Fruit fly (Drosophila melanogaster): ENCODE measurements around the gene Gs2.

- TF ChIP-seq kay (GFP tag; ENCODE audit: borderline replicate concordance) (no peak), tj (GFP tag; optimal IDR thresholded peaks at IDR 0.05) (no peak), pad (GFP tag; optimal IDR thresholded peaks at IDR 0.05) (no peak), cnc (optimal IDR thresholded peaks at IDR 0.05) (no peak), ovo (GFP tag; optimal IDR thresholded peaks at IDR 0.05) (no peak), CG7045 (GFP tag; optimal IDR thresholded peaks at IDR 0.05) (no peak), Mnt (GFP tag; optimal IDR thresholded peaks at IDR 0.05) (no peak), CG5204 (GFP tag; optimal IDR thresholded peaks at IDR 0.05) (no peak), CG7101 (tag; optimal IDR thresholded peaks at IDR 0.05) (no peak), CG12768 (GFP tag; optimal IDR thresholded peaks at IDR 0.05) (no peak), toe (GFP tag; optimal IDR thresholded peaks at IDR 0.05) (no peak), CG14711 (tag; optimal IDR thresholded peaks at IDR 0.05) (no peak)
Observed at dm6 chrX:11458912-11459836, 36.5 kb downstream of the Gs2 start, which contains the start of gene CG43155.

All from whole organism, adult.